Worm (Caenorhabditis elegans) whole organism, young adult: ENCODE data around the gene R08C7.4.

Experiments used
- B0336.3 ChIP-seq: fragments of 200-800 bp; sonication (Bioruptor generic); IDR thresholded peaks from 2 replicates; pipeline ENCODE4 v1.3.6; 2022; ENCODE audit warnings: missing genetic modification characterization, missing compliant biosample characterization
- F22D6.2 ChIP-seq: sonication (generic microtip); optimal IDR thresholded peaks from 2 replicates; lab custom pipeline; 2016; ENCODE audit warnings: mild to moderate bottlenecking, missing genetic modification characterization, missing compliant biosample characterization
- F23B12.7 ChIP-seq: sonication (generic microtip); optimal IDR thresholded peaks from 2 replicates; lab custom pipeline; 2017; ENCODE audit warnings: missing genetic modification characterization, mild to moderate bottlenecking, missing compliant biosample characterization, antibody characterized with exemption, moderate library complexity; ENCODE audit not compliant: insufficient read depth
- F33H1.4 ChIP-seq: fragments of 200-800 bp; sonication (Bioruptor generic); IDR thresholded peaks from 2 replicates; pipeline ENCODE4 v1.3.6; 2022; ENCODE audit warnings: missing genetic modification reagents, missing genetic modification characterization, missing compliant biosample characterization
- F49E8.2 ChIP-seq: sonication (generic microtip); optimal IDR thresholded peaks from 3 replicates; lab custom pipeline; 2017; ENCODE audit warnings: missing genetic modification characterization, mild to moderate bottlenecking, missing compliant biosample characterization, antibody characterized with exemption, moderate library complexity; ENCODE audit not compliant: insufficient read depth
- F52B5.7 ChIP-seq: sonication (generic microtip); optimal IDR thresholded peaks from 2 replicates; lab custom pipeline; 2016; ENCODE audit warnings: mild to moderate bottlenecking, missing genetic modification characterization, missing compliant biosample characterization
- F57C9.4 ChIP-seq: sonication (generic microtip); optimal IDR thresholded peaks from 2 replicates; lab custom pipeline; 2017; ENCODE audit warnings: mild to moderate bottlenecking, missing genetic modification characterization, missing compliant biosample characterization
- K12H6.12 ChIP-seq: fragments of 200-800 bp; sonication (Bioruptor generic); optimal IDR thresholded peaks from 2 replicates; lab custom pipeline; 2018; ENCODE audit warnings: mild to moderate bottlenecking, missing genetic modification characterization, missing compliant biosample characterization
- T07F8.4 ChIP-seq: sonication (generic microtip); optimal IDR thresholded peaks from 2 replicates; lab custom pipeline; 2016; ENCODE audit warnings: mild to moderate bottlenecking, missing genetic modification characterization, moderate library complexity, missing compliant biosample characterization
- T26A5.8 ChIP-seq: sonication (generic microtip); optimal IDR thresholded peaks from 2 replicates; lab custom pipeline; 2016; ENCODE audit warnings: missing genetic modification characterization, missing compliant biosample characterization
- Y56A3A.18 ChIP-seq: fragments of 200-800 bp; sonication (Bioruptor generic); IDR thresholded peaks from 2 replicates; pipeline ENCODE4 v1.3.6; 2022; ENCODE audit warnings: missing genetic modification reagents, missing genetic modification characterization, missing compliant biosample characterization
- Y67H2A.10 ChIP-seq: fragments of 200-800 bp; sonication (Bioruptor generic); conservative IDR thresholded peaks from 2 replicates; pipeline ENCODE4 v1.3.6; 2022; ENCODE audit warnings: missing genetic modification reagents, missing genetic modification characterization, missing compliant biosample characterization
- ZK185.1 ChIP-seq: sonication (generic microtip); optimal IDR thresholded peaks from 2 replicates; lab custom pipeline; 2016; ENCODE audit warnings: mild to moderate bottlenecking, missing genetic modification characterization, missing compliant biosample characterization; ENCODE audit not compliant: poor library complexity, severe bottlenecking
- ama-1 ChIP-seq, 3 experiments: fragments of 150-350 bp in 1 of 3; sonication (generic microtip) in 2 of 3; optimal IDR thresholded peaks; 2 replicates each; lab custom pipeline; 2014 to 2018; ENCODE audit warnings: missing biosample characterization in 2 of 3, missing genetic modification characterization in 2 of 3, missing genetic modification reagents in 2 of 3
- aptf-2 ChIP-seq: fragments of 200-800 bp; sonication (Bioruptor generic); conservative IDR thresholded peaks from 2 replicates; pipeline ENCODE4 v1.3.6; 2022; ENCODE audit warnings: missing genetic modification reagents, missing genetic modification characterization, missing compliant biosample characterization
- athp-1 ChIP-seq: sonication (generic microtip); optimal IDR thresholded peaks from 2 replicates; lab custom pipeline; 2017; ENCODE audit warnings: mild to moderate bottlenecking, missing genetic modification characterization, missing compliant biosample characterization
- attf-5 ChIP-seq: fragments of 200-800 bp; sonication (Bioruptor generic); optimal IDR thresholded peaks from 2 replicates; lab custom pipeline; 2018; ENCODE audit warnings: mild to moderate bottlenecking, missing genetic modification characterization, missing compliant biosample characterization
- ccch-3 ChIP-seq: fragments of 200-800 bp; sonication (Bioruptor generic); optimal IDR thresholded peaks from 2 replicates; lab custom pipeline; 2018; ENCODE audit warnings: mild to moderate bottlenecking, missing genetic modification characterization, missing compliant biosample characterization
- cebp-1 ChIP-seq, 2 experiments: fragments of 200-800 bp in 1 of 2; sonication (Bioruptor generic) in 1 of 2; sonication (generic microtip) in 1 of 2; IDR thresholded peaks in 1 of 2; optimal IDR thresholded peaks in 1 of 2; 2 replicates each; pipeline versions ENCODE4 v1.3.6 to Lab custom; 2017 to 2022; ENCODE audit warnings: missing compliant biosample characterization in 2 of 2, missing genetic modification characterization in 2 of 2, mild to moderate bottlenecking in 1 of 2, missing genetic modification reagents in 1 of 2, moderate library complexity in 1 of 2
- cebp-2 ChIP-seq: fragments of 200-800 bp; sonication (Bioruptor generic); IDR thresholded peaks from 2 replicates; pipeline ENCODE4 v1.3.6; 2022; ENCODE audit warnings: missing genetic modification characterization, missing compliant biosample characterization
- ceh-27 ChIP-seq: fragments of 200-800 bp; sonication (Bioruptor generic); optimal IDR thresholded peaks from 2 replicates; lab custom pipeline; 2018; ENCODE audit warnings: mild to moderate bottlenecking, missing genetic modification characterization, moderate library complexity, missing compliant biosample characterization
- chd-7 ChIP-seq: sonication (generic microtip); optimal IDR thresholded peaks from 2 replicates; lab custom pipeline; 2016; ENCODE audit warnings: mild to moderate bottlenecking, missing genetic modification characterization, moderate library complexity, missing compliant biosample characterization
- dpl-1 ChIP-seq: fragments of 150-350 bp; optimal IDR thresholded peaks from 2 replicates; lab custom pipeline; 2014; ENCODE audit warnings: missing biosample characterization, missing genetic modification reagents, missing genetic modification characterization
- egl-44 ChIP-seq: fragments of 200-800 bp; sonication (Bioruptor generic); IDR thresholded peaks from 2 replicates; pipeline ENCODE4 v1.3.6; 2022; ENCODE audit warnings: missing genetic modification reagents, missing genetic modification characterization, missing compliant biosample characterization
- fkh-3 ChIP-seq: sonication (generic microtip); optimal IDR thresholded peaks from 2 replicates; lab custom pipeline; 2016; ENCODE audit warnings: mild to moderate bottlenecking, missing genetic modification characterization, missing compliant biosample characterization
- hlh-12 ChIP-seq: sonication (generic microtip); optimal IDR thresholded peaks from 2 replicates; lab custom pipeline; 2016; ENCODE audit warnings: missing genetic modification characterization, missing compliant biosample characterization
- hlh-26 ChIP-seq: fragments of 200-800 bp; sonication (Bioruptor generic); conservative IDR thresholded peaks from 2 replicates; pipeline ENCODE4 v1.3.6; 2022; ENCODE audit warnings: missing genetic modification reagents, missing genetic modification characterization, missing compliant biosample characterization
- hmg-1.2 ChIP-seq: fragments of 200-800 bp; sonication (Bioruptor generic); IDR thresholded peaks from 2 replicates; pipeline ENCODE4 v1.3.6; 2022; ENCODE audit warnings: missing genetic modification reagents, missing genetic modification characterization, missing compliant biosample characterization
- hmg-20 ChIP-seq: fragments of 200-800 bp; sonication (Bioruptor generic); IDR thresholded peaks from 2 replicates; pipeline ENCODE4 v1.3.6; 2022; ENCODE audit warnings: missing genetic modification reagents, missing genetic modification characterization, missing compliant biosample characterization
- hrde-1 ChIP-seq: sonication (generic microtip); optimal IDR thresholded peaks from 2 replicates; lab custom pipeline; 2016; ENCODE audit warnings: missing genetic modification characterization, mild to moderate bottlenecking, missing compliant biosample characterization, moderate library complexity, missing genotype, missing genetic modification reagents, borderline replicate concordance
- lin-40 ChIP-seq: sonication (generic microtip); optimal IDR thresholded peaks from 2 replicates; lab custom pipeline; 2016; ENCODE audit warnings: missing genetic modification characterization, mild to moderate bottlenecking, missing compliant biosample characterization, missing genotype, missing genetic modification reagents
- lin-54 ChIP-seq: fragments of 200-800 bp; sonication (Bioruptor generic); optimal IDR thresholded peaks from 2 replicates; lab custom pipeline; 2018; ENCODE audit warnings: mild to moderate bottlenecking, missing genetic modification characterization, missing compliant biosample characterization
- lir-1 ChIP-seq: fragments of 200-800 bp; sonication (Bioruptor generic); conservative IDR thresholded peaks from 2 replicates; pipeline ENCODE4 v1.3.6; 2022; ENCODE audit warnings: missing genetic modification reagents, missing genetic modification characterization, missing compliant biosample characterization
- lsy-27 ChIP-seq: sonication (generic microtip); optimal IDR thresholded peaks from 2 replicates; lab custom pipeline; 2017; ENCODE audit warnings: missing genetic modification characterization, mild to moderate bottlenecking, missing compliant biosample characterization, antibody characterized with exemption, missing genotype, borderline replicate concordance; ENCODE audit not compliant: insufficient read depth
- madf-3 ChIP-seq: fragments of 200-800 bp; sonication (Bioruptor generic); IDR thresholded peaks from 2 replicates; pipeline ENCODE4 v1.3.6; 2022; ENCODE audit warnings: missing genetic modification reagents, missing genetic modification characterization, missing compliant biosample characterization
- mcd-1 ChIP-seq: fragments of 200-800 bp; sonication (Bioruptor generic); IDR thresholded peaks from 2 replicates; pipeline ENCODE4 v1.3.6; 2022; ENCODE audit warnings: missing genetic modification reagents, missing genetic modification characterization, missing compliant biosample characterization
- nfyb-1 ChIP-seq: fragments of 200-800 bp; sonication (Bioruptor generic); IDR thresholded peaks from 2 replicates; pipeline ENCODE4 v1.3.6; 2022; ENCODE audit warnings: missing genetic modification reagents, missing genetic modification characterization, missing compliant biosample characterization
- nhr-27 ChIP-seq: fragments of 200-800 bp; sonication (Bioruptor generic); optimal IDR thresholded peaks from 2 replicates; lab custom pipeline; 2018; ENCODE audit warnings: mild to moderate bottlenecking, missing genetic modification characterization, moderate library complexity, missing compliant biosample characterization
- rcor-1 ChIP-seq: fragments of 200-800 bp; sonication (Bioruptor generic); IDR thresholded peaks from 2 replicates; pipeline ENCODE4 v1.3.6; 2022; ENCODE audit warnings: missing genetic modification reagents, missing genetic modification characterization, missing compliant biosample characterization
- repo-1 ChIP-seq: sonication (generic microtip); optimal IDR thresholded peaks from 2 replicates; lab custom pipeline; 2017; ENCODE audit warnings: mild to moderate bottlenecking, missing genetic modification characterization, missing compliant biosample characterization
- rpc-1 ChIP-seq, 2 experiments: fragments of 150-350 bp in 1 of 2; sonication (generic microtip) in 1 of 2; optimal IDR thresholded peaks; 2 replicates each; lab custom pipeline; 2014 to 2018; ENCODE audit warnings: missing biosample characterization in 1 of 2, missing genetic modification characterization in 1 of 2, missing genetic modification reagents in 1 of 2, missing genotype in 1 of 2
- snpc-1.3 ChIP-seq: sonication (generic microtip); optimal IDR thresholded peaks from 2 replicates; lab custom pipeline; 2017; ENCODE audit warnings: missing genetic modification characterization, mild to moderate bottlenecking, missing compliant biosample characterization, antibody characterized with exemption, moderate library complexity, missing genotype, missing genetic modification reagents; ENCODE audit not compliant: insufficient read depth
- tbp1 ChIP-seq: fragments of 200-800 bp; sonication (Bioruptor generic); optimal IDR thresholded peaks from 2 replicates; lab custom pipeline; 2018; ENCODE audit warnings: mild to moderate bottlenecking, missing genetic modification characterization, missing compliant biosample characterization
- tbx-9 ChIP-seq: sonication (generic microtip); optimal IDR thresholded peaks from 2 replicates; lab custom pipeline; 2016; ENCODE audit warnings: borderline replicate concordance, missing genetic modification characterization, inconsistent platforms, missing compliant biosample characterization
- tlf-1 ChIP-seq: fragments of 200-800 bp; sonication (Bioruptor generic); optimal IDR thresholded peaks from 2 replicates; lab custom pipeline; 2018; ENCODE audit warnings: mild to moderate bottlenecking, missing genetic modification characterization, missing compliant biosample characterization
- ztf-3 ChIP-seq: fragments of 200-800 bp; sonication (Bioruptor generic); optimal IDR thresholded peaks from 2 replicates; lab custom pipeline; 2018; ENCODE audit warnings: mild to moderate bottlenecking, missing genetic modification characterization, missing compliant biosample characterization
- ztf-6 ChIP-seq: fragments of 200-800 bp; sonication (Bioruptor generic); IDR thresholded peaks from 2 replicates; pipeline ENCODE4 v1.3.6; 2022; ENCODE audit warnings: missing genetic modification reagents, missing genetic modification characterization, missing compliant biosample characterization

Gene R08C7.4

ce11 chrIV:4473767-4474166, 38.9 kb downstream of the R08C7.4 start:
- TF ChIP-seq B0336.3 (GFP tag; lab: Robert Waterston, UW), result peak; percentile 64
- no peak for TF ChIP-seq ama-1 (optimal IDR thresholded peaks at IDR 0.05; lab: Kevin White, UChicago)
- no peak for TF ChIP-seq ama-1 (GFP tag; optimal IDR thresholded peaks at IDR 0.05; lab: Kevin White, UChicago)
- no peak; the same call in 1 of the 2 replicates for TF ChIP-seq cebp-1 (GFP tag; IDR thresholded peaks at IDR 0.05; lab: Robert Waterston, UW)
- peak; percentile 66 for TF ChIP-seq cebp-1 (tag; optimal IDR thresholded peaks at IDR 0.05; lab: Kevin White, UChicago)
- TF ChIP-seq lin-54 (GFP tag; lab: Kevin White, UChicago), result no peak
- TF ChIP-seq dpl-1 (GFP tag; lab: Kevin White, UChicago), result no peak
- peak; percentile 30 for TF ChIP-seq chd-7 (tag; lab: Kevin White, UChicago)
- TF ChIP-seq tlf-1 (GFP tag; lab: Kevin White, UChicago), result no peak
- no peak for TF ChIP-seq F23B12.7 (tag; lab: Kevin White, UChicago)
- no peak for TF ChIP-seq tbp1
- no peak for TF ChIP-seq repo-1 (tag; lab: Kevin White, UChicago)
- TF ChIP-seq hrde-1 (tag; lab: Kevin White, UChicago), result no peak
- no peak for TF ChIP-seq cebp-2 (GFP tag; lab: Robert Waterston, UW)
- TF ChIP-seq hmg-20, result no peak
- TF ChIP-seq lir-1, result no peak
- no peak for TF ChIP-seq ccch-3 (GFP tag; lab: Kevin White, UChicago)
- TF ChIP-seq lsy-27 (tag; lab: Kevin White, UChicago), result no peak
- TF ChIP-seq rcor-1, result no peak
- TF ChIP-seq athp-1 (tag; lab: Kevin White, UChicago), result peak; percentile 45
- no peak for TF ChIP-seq Y67H2A.10 (GFP tag; lab: Robert Waterston, UW)
- TF ChIP-seq mcd-1, result 0 out of 2 replicates have a peak, but pooled peaks have one; percentile 26
- TF ChIP-seq K12H6.12 (tag; lab: Kevin White, UChicago), result peak; percentile 6
- TF ChIP-seq nhr-27 (tag; lab: Kevin White, UChicago), result no peak
- no peak for TF ChIP-seq egl-44 (GFP tag; lab: Robert Waterston, UW)
- peak; percentile 1 for TF ChIP-seq ceh-27 (GFP tag; lab: Kevin White, UChicago)
- no peak for TF ChIP-seq rpc-1 (optimal IDR thresholded peaks at IDR 0.05; lab: Kevin White, UChicago)
- no peak for TF ChIP-seq rpc-1 (tag; optimal IDR thresholded peaks at IDR 0.05; lab: Kevin White, UChicago)
- TF ChIP-seq hlh-26 (GFP tag; lab: Robert Waterston, UW), result no peak
- TF ChIP-seq tbx-9 (tag; lab: Kevin White, UChicago), result no peak
- TF ChIP-seq F49E8.2 (tag; lab: Kevin White, UChicago), result no peak
- TF ChIP-seq snpc-1.3 (tag; lab: Kevin White, UChicago), result no peak
- TF ChIP-seq fkh-3 (tag; lab: Kevin White, UChicago), result no peak
- TF ChIP-seq lin-40, result no peak
- TF ChIP-seq F57C9.4 (tag; lab: Kevin White, UChicago), result no peak
- peak; percentile 56 for TF ChIP-seq F52B5.7 (tag; lab: Kevin White, UChicago)
- TF ChIP-seq ztf-6 (GFP tag; lab: Robert Waterston, UW), result no peak
- no peak for TF ChIP-seq hlh-12 (tag; lab: Kevin White, UChicago)
- TF ChIP-seq ZK185.1 (tag; lab: Kevin White, UChicago), result no peak
- TF ChIP-seq T07F8.4 (tag; lab: Kevin White, UChicago), result no peak
- no peak for TF ChIP-seq Y56A3A.18 (GFP tag; lab: Robert Waterston, UW)
- no peak for TF ChIP-seq T26A5.8 (tag; lab: Kevin White, UChicago)
- TF ChIP-seq hmg-1.2 (GFP tag; lab: Robert Waterston, UW), result no peak
- no peak for TF ChIP-seq aptf-2 (GFP tag; lab: Robert Waterston, UW)
- no peak for TF ChIP-seq F22D6.2
- no peak for TF ChIP-seq attf-5
- peak; percentile 37; the same call in 1 of the 2 replicates for TF ChIP-seq nfyb-1 (GFP tag; lab: Robert Waterston, UW)
- TF ChIP-seq madf-3 (GFP tag; lab: Robert Waterston, UW), result no peak
- no peak for TF ChIP-seq ztf-3 (GFP tag; lab: Kevin White, UChicago)
- TF ChIP-seq F33H1.4 (GFP tag; lab: Robert Waterston, UW), result no peak
